Worm (Caenorhabditis elegans): ENCODE results near the gene sap-140.

Gene sap-140

DNA sequence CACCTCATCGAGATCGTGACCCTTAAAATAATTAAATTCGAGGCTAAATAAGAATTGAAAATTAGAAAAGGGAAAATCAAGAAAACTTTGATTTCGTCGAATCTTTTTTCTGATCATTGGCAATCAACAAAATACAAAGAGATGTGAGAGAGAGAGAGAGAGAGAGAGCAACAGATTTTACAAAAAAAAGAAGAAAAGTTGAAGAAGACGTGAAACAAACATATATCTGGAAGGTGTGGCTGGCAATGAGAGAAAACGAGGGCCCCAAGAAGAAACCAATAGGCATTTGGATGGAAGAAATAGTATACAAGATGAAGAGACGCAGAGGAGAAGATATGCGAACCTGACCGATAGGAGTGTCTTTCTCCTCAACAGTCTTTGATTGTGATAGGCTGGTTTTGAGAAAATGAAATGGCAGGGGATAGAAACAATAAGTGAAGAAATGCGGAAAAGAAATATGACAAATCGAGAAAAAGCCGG is 10.4 kb upstream of the sap-140 start, which contains the start of gene mup-4:
mup-4 (minus strand) TSS at position 51 of the 480 bp plus-strand sequence.
- TF ChIP-seq C34B4.2 (tag; optimal IDR thresholded peaks at IDR 0.05) (no peak), elt-3 (tag; optimal IDR thresholded peaks at IDR 0.05) (peak in 4 of 6 experiments; percentile 11 to 65 (median 39)), lin-39 (tag; optimal IDR thresholded peaks at IDR 0.05) (no peak), tbx-2 (tag; optimal IDR thresholded peaks at IDR 0.05) (peak; percentile 17), dpl-1 (GFP tag; optimal IDR thresholded peaks at IDR 0.05) (peak in 1 of 3 experiments; percentile 15), nhr-20 (tag; optimal IDR thresholded peaks at IDR 0.05) (peak; percentile 43), nhr-28 (tag; optimal IDR thresholded peaks at IDR 0.05) (no peak), snu-23 (GFP tag; optimal IDR thresholded peaks at IDR 0.05) (peak; percentile 49), pag-3 (tag; optimal IDR thresholded peaks at IDR 0.05; ENCODE audit: borderline replicate concordance, insufficient read depth) (peak; percentile 91), lsy-2 (tag; optimal IDR thresholded peaks at IDR 0.05) (peak; percentile 4 to 21), ceh-63 (GFP tag; optimal IDR thresholded peaks at IDR 0.05) (no peak), snpc-4 (tag; optimal IDR thresholded peaks at IDR 0.05) (no peak), blmp-1 (tag; optimal IDR thresholded peaks at IDR 0.05) (peak; percentile 65), nhr-90 (tag; optimal IDR thresholded peaks at IDR 0.05; ENCODE audit: poor library complexity) (peak; percentile 39), elt-2 (tag; optimal IDR thresholded peaks at IDR 0.05) (no peak), nhr-85 (tag) (peak; percentile 85), lin-14 (GFP tag; optimal IDR thresholded peaks at IDR 0.05) (peak; percentile 72), hlh-17 (GFP tag; optimal IDR thresholded peaks at IDR 0.05; ENCODE audit: borderline replicate concordance) (no peak), nhr-71 (tag; optimal IDR thresholded peaks at IDR 0.05) (peak; percentile 43), grh-1 (GFP tag; IDR thresholded peaks at IDR 0.05) (0 out of 2 replicates have a peak, but pooled peaks have one; percentile 11), egl-27 (tag; optimal IDR thresholded peaks at IDR 0.05) (no peak)

DNA sequence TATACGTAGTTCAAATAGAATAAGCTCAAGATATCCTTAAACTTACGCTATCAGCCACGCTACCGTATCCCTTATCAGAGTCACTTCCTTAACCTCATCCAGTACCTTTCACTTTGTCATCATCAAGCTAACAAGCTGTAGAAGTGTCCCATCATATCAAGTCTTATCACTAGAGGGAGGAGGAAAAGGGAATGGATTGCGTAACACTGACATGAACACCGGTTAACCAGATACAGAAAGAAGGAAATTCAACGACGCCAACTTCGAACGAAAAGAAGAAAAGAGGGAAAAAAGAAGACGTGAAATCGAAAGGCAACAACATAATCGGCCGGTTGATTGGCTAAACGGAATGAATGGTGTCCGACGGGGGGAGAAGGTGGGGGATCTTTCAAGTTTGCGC is 9.5 kb upstream of the sap-140 start:
- no peak for TF ChIP-seq unc-30 (tag; optimal IDR thresholded peaks at IDR 0.05)
- TF ChIP-seq blmp-1 (tag; optimal IDR thresholded peaks at IDR 0.05), result peak; percentile 82

DNA sequence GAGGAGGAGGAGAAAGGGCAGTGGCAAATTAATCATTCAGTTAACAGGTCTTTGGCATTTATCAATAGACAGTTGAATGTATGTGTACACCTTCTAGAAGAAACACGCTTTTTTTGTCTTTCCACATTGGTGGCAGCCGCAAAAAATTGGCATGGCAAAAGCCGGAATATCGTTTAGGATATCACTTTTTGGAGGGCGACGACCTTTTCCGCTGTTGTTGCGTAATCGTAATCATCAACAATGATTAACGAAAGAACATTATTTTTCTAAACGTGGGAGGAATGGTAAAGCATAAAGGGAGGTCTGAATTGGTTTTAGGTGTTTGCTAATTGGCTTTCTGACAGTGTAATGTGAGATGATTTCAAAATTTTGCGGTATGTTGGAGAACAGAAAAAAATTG is 7.6 kb upstream of the sap-140 start:
- TF ChIP-seq nhr-76 (tag; optimal IDR thresholded peaks at IDR 0.05), result no peak

DNA sequence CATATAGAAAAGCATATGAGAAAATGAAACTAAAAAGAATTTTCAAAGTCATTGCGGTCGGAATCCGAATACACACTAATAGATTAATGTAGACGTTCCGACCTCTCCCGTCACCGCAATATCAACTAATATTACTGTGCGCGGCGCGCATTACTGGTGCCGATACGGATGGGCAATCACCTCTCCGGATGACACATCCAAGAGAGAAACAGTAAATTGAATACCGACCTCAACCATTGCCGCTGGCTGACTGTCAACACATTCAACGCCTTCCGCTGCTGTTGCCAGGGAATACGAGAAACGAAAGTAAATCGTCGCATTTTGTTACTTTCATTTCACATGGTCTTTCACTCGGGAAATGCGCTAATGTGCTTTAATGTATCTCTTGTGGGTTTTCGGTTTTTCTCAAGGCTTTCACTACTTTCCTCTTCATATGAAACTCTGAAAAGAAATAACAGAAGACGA is 4.7 kb upstream of the sap-140 start:
- no peak for TF ChIP-seq fos-1 (tag; optimal IDR thresholded peaks at IDR 0.05)
- peak; percentile 57 for TF ChIP-seq aly-2 (tag; optimal IDR thresholded peaks at IDR 0.05)
- no peak for TF ChIP-seq nhr-85 (tag)
- no peak for TF ChIP-seq isw-1 (GFP tag; IDR thresholded peaks at IDR 0.05)
- TF ChIP-seq blmp-1 (tag; optimal IDR thresholded peaks at IDR 0.05), result peak; percentile 96
- no peak for TF ChIP-seq skn-1 (tag; optimal IDR thresholded peaks at IDR 0.05)

DNA sequence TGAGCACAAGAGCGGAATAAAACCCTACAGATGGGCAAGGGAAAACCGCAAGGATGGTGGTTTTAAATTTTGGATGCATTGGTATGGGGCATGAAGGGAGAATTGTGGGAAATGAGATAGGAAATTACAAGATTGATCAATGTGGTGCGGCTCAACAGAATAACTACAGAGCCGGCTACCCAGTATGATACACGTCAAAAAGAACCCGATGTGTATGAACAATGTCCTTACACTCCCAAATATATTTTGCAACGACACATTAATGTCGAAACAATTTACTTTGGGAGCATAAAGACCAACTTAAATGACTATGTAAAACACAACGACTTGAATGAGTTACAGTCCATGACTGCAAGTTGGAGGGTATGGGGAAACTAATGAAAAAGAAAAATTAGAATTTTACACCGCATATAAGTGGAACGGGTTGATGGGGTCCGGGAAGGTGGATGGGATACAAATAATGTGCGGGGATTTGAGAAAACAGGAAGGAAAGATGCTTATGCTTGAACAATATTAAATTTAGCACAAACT is 3.9 kb upstream of the sap-140 start:
- no peak for TF ChIP-seq sptf-1 (tag; optimal IDR thresholded peaks at IDR 0.05)
- no peak for TF ChIP-seq nhr-77 (tag; optimal IDR thresholded peaks at IDR 0.05)
- no peak for TF ChIP-seq vab-15 (tag; optimal IDR thresholded peaks at IDR 0.05)
- TF ChIP-seq rnt-1 (tag; optimal IDR thresholded peaks at IDR 0.05), result no peak
- no peak for TF ChIP-seq C16A3.4 (tag; optimal IDR thresholded peaks at IDR 0.05)
- TF ChIP-seq sup-37 (GFP tag; optimal IDR thresholded peaks at IDR 0.05), result no peak
- no peak for TF ChIP-seq elt-3 (tag; optimal IDR thresholded peaks at IDR 0.05)
- no peak for TF ChIP-seq unc-30 (tag; optimal IDR thresholded peaks at IDR 0.05)
- TF ChIP-seq jun-1 (tag; optimal IDR thresholded peaks at IDR 0.05), result no peak
- TF ChIP-seq lir-3 (tag; optimal IDR thresholded peaks at IDR 0.05; ENCODE audit: poor library complexity), result no peak
- no peak for TF ChIP-seq aha-1 (tag; optimal IDR thresholded peaks at IDR 0.05)
- TF ChIP-seq zag-1 (tag; optimal IDR thresholded peaks at IDR 0.05), result no peak

All from whole organism, L1 larva.